Worm (Caenorhabditis elegans) whole organism, midembryonic: ENCODE data around the gene mtg-1.

Source experiments
- cog-1 ChIP-seq: sonication (generic microtip); optimal IDR thresholded peaks from 2 replicates; lab custom pipeline; 2016; ENCODE audit warnings: missing genetic modification characterization, missing compliant biosample characterization
- flt-1 ChIP-seq: fragments of 200-800 bp; sonication (Bioruptor generic); IDR thresholded peaks from 2 replicates; pipeline ENCODE4 v1.3.6; 2022; ENCODE audit warnings: missing genetic modification characterization, missing compliant biosample characterization
- med-1 ChIP-seq: sonication (generic microtip); optimal IDR thresholded peaks from 2 replicates; lab custom pipeline; 2017; ENCODE audit warnings: missing genetic modification characterization, mild to moderate bottlenecking, missing compliant biosample characterization, antibody characterized with exemption, missing genetic modification reagents; ENCODE audit not compliant: insufficient read depth
- ref-1 ChIP-seq: fragments of 200-800 bp; sonication (Bioruptor generic); conservative IDR thresholded peaks from 2 replicates; pipeline ENCODE4 v1.3.6; 2022; ENCODE audit warnings: missing genetic modification reagents, missing genetic modification characterization, missing compliant biosample characterization
- ztf-23 ChIP-seq: fragments of 200-800 bp; sonication (Bioruptor generic); IDR thresholded peaks from 2 replicates; pipeline ENCODE4 v1.3.6; 2022; ENCODE audit warnings: missing genetic modification reagents, missing genetic modification characterization, missing compliant biosample characterization
- ztf-29 ChIP-seq: fragments of 200-800 bp; sonication (Bioruptor generic); IDR thresholded peaks from 2 replicates; pipeline ENCODE4 v1.3.6; 2022; ENCODE audit warnings: missing genetic modification reagents, missing genetic modification characterization, missing compliant biosample characterization

DNA sequence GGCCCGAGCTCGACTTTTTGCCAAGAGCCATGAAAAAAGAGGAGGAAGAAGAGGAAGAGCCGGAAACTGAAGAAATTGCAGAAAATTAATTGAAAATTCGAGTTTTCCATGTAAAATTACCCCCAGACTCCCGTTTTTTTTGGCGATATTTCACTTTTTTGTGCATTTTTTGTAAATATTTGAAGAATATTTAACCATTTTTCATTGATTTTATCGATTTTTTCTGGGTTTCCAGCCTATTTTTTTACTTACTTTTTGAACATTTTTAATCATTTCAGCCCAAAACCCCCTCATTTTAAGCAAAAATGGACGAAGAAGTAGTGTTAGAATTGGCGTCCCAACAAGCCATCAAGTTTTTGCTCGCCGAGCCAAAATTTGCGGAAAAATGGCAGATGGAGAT lies 42.9 kb downstream of the mtg-1 start, which contains the start of gene Y22D7AL.7:
- TF ChIP-seq ref-1 (GFP tag; lab: Robert Waterston, UW), result no peak
- no peak for TF ChIP-seq flt-1 (GFP tag; lab: Robert Waterston, UW)
- TF ChIP-seq ztf-29 (GFP tag; lab: Robert Waterston, UW), result no peak
- TF ChIP-seq ztf-23 (GFP tag; lab: Robert Waterston, UW), result no peak
- no peak for TF ChIP-seq cog-1 (tag; lab: Kevin White, UChicago)
- TF ChIP-seq med-1, result no peak
